Fruit fly (Drosophila melanogaster) whole organism, prepupa: Measurements from ENCODE around the gene Notum.

Experiments used
- Blimp-1 ChIP-seq: fragments of 200-800 bp; sonication (Bioruptor generic); optimal IDR thresholded peaks from 3 replicates; lab custom pipeline; 2017; ENCODE audit warnings: missing biosample characterization, missing genetic modification characterization, mild to moderate bottlenecking, moderate library complexity, missing genetic modification reagents
- CG10631 ChIP-seq: fragments of 200-800 bp; sonication (Bioruptor generic); optimal IDR thresholded peaks from 2 replicates; lab custom pipeline; 2016; ENCODE audit warnings: missing biosample characterization, missing genetic modification characterization
- CG11762 ChIP-seq: fragments of 200-800 bp; sonication (Bioruptor generic); optimal IDR thresholded peaks from 3 replicates; lab custom pipeline; 2016; ENCODE audit warnings: missing biosample characterization, missing genetic modification characterization; ENCODE audit not compliant: insufficient read depth
- CG11902 ChIP-seq: fragments of 200-800 bp; sonication (Bioruptor generic); optimal IDR thresholded peaks from 3 replicates; lab custom pipeline; 2016; ENCODE audit warnings: missing biosample characterization, missing genetic modification characterization
- CG15336 ChIP-seq: fragments of 200-800 bp; sonication (Bioruptor generic); IDR thresholded peaks from 2 replicates; pipeline ENCODE4 v1.3.6; 2022; ENCODE audit warnings: missing biosample characterization, missing genetic modification characterization
- CG16779 ChIP-seq: fragments of 200-800 bp; sonication (Bioruptor generic); optimal IDR thresholded peaks from 3 replicates; lab custom pipeline; 2017; ENCODE audit warnings: missing biosample characterization, mild to moderate bottlenecking, missing genetic modification characterization
- CG3032 ChIP-seq: fragments of 200-800 bp; optimal IDR thresholded peaks from 2 replicates; lab custom pipeline; 2019; ENCODE audit warnings: missing biosample characterization, mild to moderate bottlenecking, missing genetic modification characterization, moderate library complexity
- CG32006 ChIP-seq: fragments of 200-800 bp; sonication (Bioruptor generic); optimal IDR thresholded peaks from 3 replicates; lab custom pipeline; 2017; ENCODE audit warnings: missing biosample characterization, mild to moderate bottlenecking, missing genetic modification characterization
- CG34406 ChIP-seq: fragments of 200-800 bp; sonication (Bioruptor generic); optimal IDR thresholded peaks from 3 replicates; lab custom pipeline; 2016; ENCODE audit warnings: missing biosample characterization, missing genetic modification characterization
- CG6163 ChIP-seq: fragments of 200-800 bp; sonication (Bioruptor generic); IDR thresholded peaks from 3 replicates; pipeline ENCODE4 v1.3.6; 2022; ENCODE audit warnings: missing biosample characterization, missing genetic modification characterization
- CG6276 ChIP-seq: fragments of 200-800 bp; sonication (Bioruptor generic); optimal IDR thresholded peaks from 2 replicates; lab custom pipeline; 2017; ENCODE audit warnings: missing biosample characterization, mild to moderate bottlenecking, missing genetic modification characterization
- CG6854 ChIP-seq: fragments of 200-800 bp; sonication (Bioruptor generic); optimal IDR thresholded peaks from 2 replicates; lab custom pipeline; 2017; ENCODE audit warnings: missing biosample characterization, mild to moderate bottlenecking, missing genetic modification characterization
- CG8119 ChIP-seq: fragments of 200-800 bp; sonication (Bioruptor generic); IDR thresholded peaks from 3 replicates; pipeline ENCODE4 v1.3.6; 2022; ENCODE audit warnings: missing biosample characterization, missing genetic modification characterization
- Eip75B ChIP-seq: fragments of 200-800 bp; sonication (Bioruptor generic); optimal IDR thresholded peaks from 3 replicates; lab custom pipeline; 2016; ENCODE audit warnings: missing biosample characterization, missing genetic modification characterization
- Eip78C ChIP-seq: fragments of 200-800 bp; sonication (Bioruptor generic); peaks from one replicate; lab custom pipeline; 2016; ENCODE audit warnings: missing biosample characterization, missing genetic modification characterization
- Eip93F ChIP-seq: fragments of 200-800 bp; sonication (Bioruptor generic); optimal IDR thresholded peaks from 2 replicates; lab custom pipeline; 2016; ENCODE audit warnings: missing biosample characterization, mild to moderate bottlenecking, missing genetic modification characterization
- Ets21C ChIP-seq: fragments of 200-800 bp; sonication (Bioruptor generic); optimal IDR thresholded peaks from 3 replicates; lab custom pipeline; 2016; ENCODE audit warnings: missing biosample characterization, missing genetic modification characterization
- Ets96B ChIP-seq: fragments of 200-800 bp; optimal IDR thresholded peaks from 2 replicates; lab custom pipeline; 2019; ENCODE audit warnings: missing biosample characterization, mild to moderate bottlenecking, missing genetic modification characterization, moderate library complexity
- Gug ChIP-seq: fragments of 200-800 bp; sonication (Bioruptor generic); IDR thresholded peaks from 2 replicates; pipeline ENCODE4 v1.3.6; 2022; ENCODE audit warnings: missing biosample characterization, missing genetic modification characterization
- Hr38 ChIP-seq: sonication (Bioruptor generic); optimal IDR thresholded peaks from 2 replicates; lab custom pipeline; 2016; ENCODE audit warnings: missing biosample characterization, missing genetic modification characterization
- Hr39 ChIP-seq: fragments of 200-800 bp; sonication (Bioruptor generic); optimal IDR thresholded peaks from 2 replicates; lab custom pipeline; 2016; ENCODE audit warnings: missing biosample characterization, missing genetic modification characterization
- Hr4 ChIP-seq: fragments of 200-800 bp; sonication (Bioruptor generic); optimal IDR thresholded peaks from 3 replicates; lab custom pipeline; 2016; ENCODE audit warnings: missing biosample characterization, missing genetic modification characterization
- Lpt ChIP-seq: fragments of 200-800 bp; sonication (Bioruptor generic); optimal IDR thresholded peaks from 3 replicates; lab custom pipeline; 2016; ENCODE audit warnings: missing biosample characterization, missing genetic modification characterization
- Met ChIP-seq: fragments of 200-800 bp; sonication (Bioruptor generic); optimal IDR thresholded peaks from 3 replicates; lab custom pipeline; 2016; ENCODE audit warnings: missing biosample characterization, missing genetic modification characterization
- OdsH ChIP-seq: fragments of 200-800 bp; sonication (Bioruptor generic); optimal IDR thresholded peaks from 3 replicates; lab custom pipeline; 2016; ENCODE audit warnings: missing biosample characterization, missing genetic modification characterization
- Smox ChIP-seq: fragments of 200-800 bp; sonication (Bioruptor generic); optimal IDR thresholded peaks from 3 replicates; lab custom pipeline; 2016; ENCODE audit warnings: missing biosample characterization, missing genetic modification characterization
- Sox102F ChIP-seq: fragments of 200-800 bp; sonication (Bioruptor generic); optimal IDR thresholded peaks from 2 replicates; lab custom pipeline; 2016; ENCODE audit warnings: missing biosample characterization, mild to moderate bottlenecking, missing genetic modification characterization
- Sox14 ChIP-seq: fragments of 200-800 bp; sonication (Bioruptor generic); optimal IDR thresholded peaks from 3 replicates; lab custom pipeline; 2016; ENCODE audit warnings: missing biosample characterization, missing genetic modification characterization
- Sox15 ChIP-seq: fragments of 200-800 bp; sonication (Bioruptor generic); optimal IDR thresholded peaks from 3 replicates; lab custom pipeline; 2016; ENCODE audit warnings: missing biosample characterization, missing genetic modification characterization
- achi ChIP-seq: fragments of 200-800 bp; sonication (Bioruptor generic); optimal IDR thresholded peaks from 3 replicates; lab custom pipeline; 2016; ENCODE audit warnings: missing biosample characterization, missing genetic modification characterization
- acj6 ChIP-seq: fragments of 200-800 bp; sonication (Bioruptor generic); optimal IDR thresholded peaks from 3 replicates; lab custom pipeline; 2016; ENCODE audit warnings: missing biosample characterization, missing genetic modification characterization
- dsx ChIP-seq: fragments of 200-800 bp; optimal IDR thresholded peaks from 3 replicates; lab custom pipeline; 2019; ENCODE audit warnings: missing biosample characterization, mild to moderate bottlenecking, missing genetic modification characterization, moderate library complexity; ENCODE audit not compliant: poor library complexity, severe bottlenecking
- eg ChIP-seq: fragments of 200-800 bp; sonication (Bioruptor generic); IDR thresholded peaks from 3 replicates; pipeline ENCODE4 v1.3.6; 2022; ENCODE audit warnings: missing biosample characterization, missing genetic modification characterization
- esn ChIP-seq: fragments of 200-800 bp; sonication (Bioruptor generic); optimal IDR thresholded peaks from 2 replicates; lab custom pipeline; 2016; ENCODE audit warnings: missing biosample characterization, mild to moderate bottlenecking, missing genetic modification characterization, moderate library complexity
- fd59A ChIP-seq: fragments of 200-800 bp; sonication (Bioruptor generic); optimal IDR thresholded peaks from 2 replicates; lab custom pipeline; 2017; ENCODE audit warnings: missing biosample characterization, mild to moderate bottlenecking, missing genetic modification characterization, missing genetic modification reagents
- fkh ChIP-seq: fragments of 200-800 bp; sonication (Bioruptor generic); optimal IDR thresholded peaks from 3 replicates; lab custom pipeline; 2017; ENCODE audit warnings: missing biosample characterization, mild to moderate bottlenecking, missing genetic modification characterization, moderate library complexity
- lz ChIP-seq: fragments of 200-800 bp; sonication (Bioruptor generic); optimal IDR thresholded peaks from 3 replicates; lab custom pipeline; 2016; ENCODE audit warnings: missing biosample characterization, missing genetic modification characterization
- salr ChIP-seq, 2 experiments: fragments of 200-800 bp; sonication (Bioruptor generic); optimal IDR thresholded peaks; 3 replicates each; lab custom pipeline; 2016 to 2018; ENCODE audit warnings: missing biosample characterization in 2 of 2, missing genetic modification characterization in 2 of 2, mild to moderate bottlenecking in 1 of 2
- ss ChIP-seq, 2 experiments: fragments of 200-800 bp; sonication (Bioruptor generic); optimal IDR thresholded peaks; 2 replicates in 1 of 2; 3 replicates in 1 of 2; lab custom pipeline; 2017 to 2018; ENCODE audit warnings: mild to moderate bottlenecking in 2 of 2, missing biosample characterization in 2 of 2, missing genetic modification characterization in 2 of 2, moderate library complexity in 1 of 2
- topi ChIP-seq: fragments of 200-800 bp; sonication (Bioruptor generic); optimal IDR thresholded peaks from 3 replicates; lab custom pipeline; 2016; ENCODE audit warnings: missing biosample characterization, missing genetic modification characterization
- vri ChIP-seq: fragments of 200-800 bp; sonication (Bioruptor generic); optimal IDR thresholded peaks from 3 replicates; lab custom pipeline; 2016; ENCODE audit warnings: missing biosample characterization, mild to moderate bottlenecking, missing genetic modification characterization

Gene Notum

DNA sequence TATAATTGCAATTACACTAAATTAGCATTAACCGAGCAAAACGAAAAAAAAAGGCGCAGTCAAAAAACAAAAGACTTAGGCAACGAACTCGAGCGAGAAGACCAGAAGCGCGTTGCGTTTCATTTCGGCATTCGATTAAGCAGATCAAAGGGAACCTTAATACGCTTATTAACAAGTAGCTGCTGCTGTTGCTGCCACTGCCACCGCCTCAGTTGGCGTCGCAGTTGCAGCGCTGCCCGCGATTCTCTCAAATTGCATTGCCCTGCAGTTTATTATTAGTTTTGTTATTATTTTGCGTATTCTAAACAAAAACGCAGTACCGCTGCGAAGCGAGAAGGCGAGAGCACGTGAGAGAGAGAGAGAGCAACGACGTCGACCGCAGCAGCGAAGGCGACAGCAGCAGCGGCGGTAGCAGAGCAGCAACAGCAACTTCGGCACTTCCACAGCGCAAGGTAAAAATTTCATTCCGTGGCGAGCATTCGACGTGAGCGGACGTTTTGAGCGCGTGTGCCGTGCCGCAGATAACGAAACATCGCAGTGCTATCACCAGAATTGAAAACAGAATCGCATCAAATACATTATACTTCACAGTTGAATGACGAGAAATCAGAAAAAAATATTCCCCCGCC lies at the start of gene Notum:
Notum (plus strand) TSS at position 461 of the 629 bp plus-strand sequence.
- TF ChIP-seq Hr4 (GFP tag; lab: Kevin White, UChicago), result no peak
- peak; percentile 21 for TF ChIP-seq CG6854
- TF ChIP-seq Eip78C, result peak; percentile 38

- no peak for TF ChIP-seq Lpt (GFP tag; lab: Kevin White, UChicago)
- TF ChIP-seq ss (GFP tag; optimal IDR thresholded peaks at IDR 0.05; lab: Kevin White, UChicago), result no peak
- TF ChIP-seq acj6 (GFP tag; lab: Kevin White, UChicago), result no peak
- TF ChIP-seq CG11762 (GFP tag; lab: Kevin White, UChicago), result no peak
- TF ChIP-seq CG11902 (GFP tag; lab: Kevin White, UChicago), result no peak
- no peak for TF ChIP-seq esn (GFP tag; lab: Kevin White, UChicago)
- TF ChIP-seq Hr39 (GFP tag; lab: Kevin White, UChicago), result no peak
- no peak for TF ChIP-seq Smox (GFP tag; lab: Kevin White, UChicago)
Observed at dm6 chr3L:15974166-15974565, 49.1 kb upstream of the Notum start.

DNA sequence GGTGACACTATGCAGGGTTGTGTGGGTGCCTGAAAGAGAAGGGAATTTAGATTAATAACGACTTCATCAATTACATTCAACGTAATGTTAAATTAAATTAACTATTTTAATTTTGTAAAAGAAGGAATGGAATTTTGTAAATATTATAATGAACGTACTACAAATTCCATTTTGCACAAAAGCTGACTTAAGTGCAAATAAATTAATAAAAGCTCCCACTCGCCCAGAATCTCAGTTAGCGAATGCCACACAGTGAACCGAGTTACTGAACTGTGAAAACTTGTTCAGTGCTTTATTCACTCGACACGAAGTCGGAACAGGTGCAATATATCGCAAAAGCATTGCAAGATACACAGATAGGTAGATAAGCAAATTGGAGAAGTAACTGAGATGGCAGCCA lies 48.2 kb upstream of the Notum start, which contains the start of gene CG17026:
CG17026 (plus strand) TSS at position 301 of the 400 bp plus-strand sequence.
- TF ChIP-seq Met (no peak), salr (GFP tag; optimal IDR thresholded peaks at IDR 0.05; lab: Kevin White, UChicago) (no peak), Eip75B (GFP tag; lab: Kevin White, UChicago) (no peak), CG32006 (GFP tag; lab: Kevin White, UChicago) (no peak), CG6276 (no peak), fd59A (GFP tag; lab: Kevin White, UChicago) (no peak), CG15336 (no peak), Ets21C (GFP tag; lab: Kevin White, UChicago) (no peak), CG8119 (GFP tag; lab: Robert Waterston, UW) (no peak)

- TF ChIP-seq OdsH (GFP tag; lab: Kevin White, UChicago) (no peak), Eip78C (peak; percentile 14), CG16779 (tag; lab: Kevin White, UChicago) (peak; percentile 6)
Observed at dm6 chr3L:15976758-15977157, 46.5 kb upstream of the Notum start, which contains the start of gene CG17029. TSS of gene CG17029 (plus strand) at chr3L:15976870.

DNA sequence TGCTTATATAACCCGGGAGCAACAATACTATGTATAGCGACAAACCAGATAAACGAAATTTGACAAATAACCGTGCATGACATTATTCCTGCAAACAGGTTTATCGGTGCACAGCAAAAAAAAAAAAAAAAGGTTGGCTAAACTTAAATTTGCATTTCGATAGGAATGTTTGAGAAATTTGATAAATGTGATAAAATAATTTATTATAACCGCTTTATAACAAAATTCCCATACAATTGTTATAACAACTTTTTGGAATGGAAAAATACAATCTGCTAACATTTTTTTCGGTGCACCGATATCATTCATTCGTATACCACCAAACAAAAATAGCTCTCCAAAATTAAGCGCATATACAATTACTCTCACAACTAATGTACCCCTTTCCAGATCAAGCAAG lies 45.7 kb upstream of the Notum start:
- TF ChIP-seq CG10631 (GFP tag; lab: Kevin White, UChicago) (no peak), Eip93F (GFP tag; lab: Kevin White, UChicago) (no peak), OdsH (GFP tag; lab: Kevin White, UChicago) (no peak), fd59A (GFP tag; lab: Kevin White, UChicago) (no peak), CG6163 (GFP tag; lab: Robert Waterston, UW) (peak; percentile 70), Smox (GFP tag; lab: Kevin White, UChicago) (peak; percentile 70), Sox15 (no peak), Sox102F (GFP tag; lab: Kevin White, UChicago) (peak; percentile 49), Lpt (GFP tag; lab: Kevin White, UChicago) (peak; percentile 24), vri (peak; percentile 90), fkh (GFP tag; lab: Kevin White, UChicago) (no peak), Gug (GFP tag; lab: Robert Waterston, UW) (peak; percentile 71), lz (GFP tag; lab: Kevin White, UChicago) (peak; percentile 41), esn (GFP tag; lab: Kevin White, UChicago) (peak; percentile 74), CG8119 (GFP tag; lab: Robert Waterston, UW) (peak; percentile 54; the same call in 2 of the 3 replicates), eg (GFP tag; lab: Robert Waterston, UW) (peak; percentile 81), CG6854 (no peak), Sox14 (GFP tag; lab: Kevin White, UChicago) (peak; percentile 43), CG11762 (GFP tag; lab: Kevin White, UChicago) (peak; percentile 25), Blimp-1 (no peak), Hr38 (no peak), dsx (GFP tag; lab: Kevin White, UChicago) (no peak), CG3032 (no peak), CG16779 (tag; lab: Kevin White, UChicago) (no peak), Ets96B (no peak), acj6 (GFP tag; lab: Kevin White, UChicago) (peak; percentile 50), CG32006 (GFP tag; lab: Kevin White, UChicago) (no peak), CG34406 (GFP tag; lab: Kevin White, UChicago) (peak; percentile 27), CG15336 (peak; percentile 53; the same call in 1 of the 2 replicates), topi (peak; percentile 77), achi (GFP tag; lab: Kevin White, UChicago) (peak; percentile 46)
